Fruit fly (Drosophila melanogaster) whole organism, embryonic: Measurements from ENCODE around the gene ebd1.

Experiments
- Bdp1 ChIP-seq: fragments of 200-800 bp; sonication (Bioruptor generic); optimal IDR thresholded peaks from 3 replicates; lab custom pipeline; 2016; ENCODE audit warnings: missing biosample characterization, missing genetic modification characterization
- Blimp-1 ChIP-seq: fragments of 200-800 bp; sonication (Bioruptor generic); optimal IDR thresholded peaks from 3 replicates; lab custom pipeline; 2018; ENCODE audit warnings: missing biosample characterization, missing genetic modification characterization, mild to moderate bottlenecking, moderate library complexity, missing genetic modification reagents
- CG10321 ChIP-seq: fragments of 200-800 bp; sonication (Bioruptor generic); IDR thresholded peaks from 2 replicates; pipeline ENCODE4 v1.3.6; 2022; ENCODE audit warnings: missing biosample characterization, missing genetic modification characterization
- CG10431 ChIP-seq: fragments of 200-800 bp; sonication (Bioruptor generic); optimal IDR thresholded peaks from 3 replicates; lab custom pipeline; 2018; ENCODE audit warnings: missing biosample characterization, mild to moderate bottlenecking, missing genetic modification characterization
- CG12071 ChIP-seq: fragments of 200-800 bp; sonication (Bioruptor generic); optimal IDR thresholded peaks from 3 replicates; lab custom pipeline; 2018; ENCODE audit warnings: missing biosample characterization, mild to moderate bottlenecking, missing genetic modification characterization
- CG12104 ChIP-seq: fragments of 200-800 bp; sonication (Bioruptor generic); optimal IDR thresholded peaks from 3 replicates; lab custom pipeline; 2016; ENCODE audit warnings: missing biosample characterization, missing genetic modification characterization
- CG12299 ChIP-seq: fragments of 200-800 bp; sonication (Bioruptor generic); optimal IDR thresholded peaks from 2 replicates; lab custom pipeline; 2018; ENCODE audit warnings: missing biosample characterization, mild to moderate bottlenecking, missing genetic modification characterization
- CG1233 ChIP-seq: fragments of 200-800 bp; sonication (Bioruptor generic); optimal IDR thresholded peaks from 4 replicates; lab custom pipeline; 2018; ENCODE audit warnings: missing biosample characterization, mild to moderate bottlenecking, missing genetic modification characterization
- CG16813 ChIP-seq: fragments of 200-800 bp; sonication (Bioruptor generic); IDR thresholded peaks from 3 replicates; pipeline ENCODE4 v1.3.6; 2022; ENCODE audit warnings: missing biosample characterization, missing genetic modification characterization; ENCODE audit not compliant: partially characterized antibody
- CG17385 ChIP-seq: fragments of 200-800 bp; sonication (Bioruptor generic); optimal IDR thresholded peaks from 3 replicates; lab custom pipeline; 2018; ENCODE audit warnings: missing biosample characterization, mild to moderate bottlenecking, missing genetic modification characterization
- CG17912 ChIP-seq: fragments of 200-800 bp; sonication (Bioruptor generic); optimal IDR thresholded peaks from 2 replicates; lab custom pipeline; 2018; ENCODE audit warnings: missing biosample characterization, mild to moderate bottlenecking, missing genetic modification characterization
- CG18011 ChIP-seq: fragments of 200-800 bp; sonication (Bioruptor generic); optimal IDR thresholded peaks from 2 replicates; lab custom pipeline; 2017; ENCODE audit warnings: missing biosample characterization, missing genetic modification characterization, mild to moderate bottlenecking, moderate library complexity, missing genotype
- CG2202 ChIP-seq: fragments of 200-800 bp; sonication (Bioruptor generic); optimal IDR thresholded peaks from 2 replicates; lab custom pipeline; 2018; ENCODE audit warnings: missing biosample characterization, mild to moderate bottlenecking, missing genetic modification characterization
- CG3065 ChIP-seq: fragments of 200-800 bp; sonication (Bioruptor generic); optimal IDR thresholded peaks from 2 replicates; lab custom pipeline; 2016; ENCODE audit warnings: missing biosample characterization, missing genetic modification characterization
- CG32767 ChIP-seq: fragments of 200-800 bp; sonication (Bioruptor generic); IDR thresholded peaks from 2 replicates; pipeline ENCODE4 v1.3.6; 2022; ENCODE audit warnings: missing biosample characterization, missing genetic modification characterization
- CG3838 ChIP-seq: fragments of 200-800 bp; sonication (Bioruptor generic); optimal IDR thresholded peaks from 3 replicates; lab custom pipeline; 2016; ENCODE audit warnings: missing biosample characterization, missing genetic modification characterization
- CG3995 ChIP-seq: fragments of 200-800 bp; sonication (Bioruptor generic); optimal IDR thresholded peaks from 3 replicates; lab custom pipeline; 2016; ENCODE audit warnings: missing biosample characterization, missing genetic modification characterization
- CG4617 ChIP-seq: fragments of 200-800 bp; sonication (Bioruptor generic); optimal IDR thresholded peaks from 3 replicates; lab custom pipeline; 2016; ENCODE audit warnings: missing biosample characterization, missing genetic modification characterization, borderline replicate concordance
- CG4730 ChIP-seq: fragments of 200-800 bp; sonication (Bioruptor generic); IDR thresholded peaks from 2 replicates; pipeline ENCODE4 v1.3.6; 2022; ENCODE audit warnings: missing biosample characterization, missing genetic modification characterization
- CG8944 ChIP-seq: fragments of 200-800 bp; sonication (Bioruptor generic); optimal IDR thresholded peaks from 3 replicates; lab custom pipeline; 2016; ENCODE audit warnings: missing biosample characterization, missing genetic modification characterization
- Dad ChIP-seq: fragments of 200-800 bp; sonication (Bioruptor generic); optimal IDR thresholded peaks from 3 replicates; lab custom pipeline; 2016; ENCODE audit warnings: missing biosample characterization, missing genetic modification characterization
- Dek ChIP-seq: fragments of 200-800 bp; sonication (Bioruptor generic); optimal IDR thresholded peaks from 3 replicates; lab custom pipeline; 2019; ENCODE audit warnings: missing biosample characterization, mild to moderate bottlenecking, missing genetic modification characterization, moderate library complexity
- Dip2 ChIP-seq: fragments of 200-800 bp; sonication (Bioruptor generic); IDR thresholded peaks from 2 replicates; pipeline ENCODE4 v1.3.6; 2022; ENCODE audit warnings: missing biosample characterization, missing genetic modification characterization
- HLH54F ChIP-seq: fragments of 200-800 bp; sonication (Bioruptor generic); optimal IDR thresholded peaks from 3 replicates; lab custom pipeline; 2016; ENCODE audit warnings: missing biosample characterization, missing genetic modification characterization
- Hand ChIP-seq: fragments of 200-800 bp; sonication (Bioruptor generic); optimal IDR thresholded peaks from 2 replicates; lab custom pipeline; 2017; ENCODE audit warnings: mild to moderate bottlenecking, missing biosample characterization, missing genetic modification reagents, missing genetic modification characterization
- Hsf ChIP-seq: fragments of 200-800 bp; sonication (Bioruptor generic); optimal IDR thresholded peaks from 3 replicates; lab custom pipeline; 2016; ENCODE audit warnings: missing biosample characterization, missing genetic modification characterization
- Lim3 ChIP-seq: fragments of 200-800 bp; sonication (Bioruptor generic); IDR thresholded peaks from 2 replicates; pipeline ENCODE4 v1.3.6; 2022; ENCODE audit warnings: missing biosample characterization, missing genetic modification characterization
- MBD-R2 ChIP-seq: fragments of 200-800 bp; sonication (Bioruptor generic); IDR thresholded peaks from 2 replicates; pipeline ENCODE4 v1.3.6; 2022; ENCODE audit warnings: missing biosample characterization, missing genetic modification characterization
- Pdp1 ChIP-seq, 2 experiments: fragments of 200-800 bp; sonication (Bioruptor generic); optimal IDR thresholded peaks; 3 replicates each; lab custom pipeline; 2016; ENCODE audit warnings: missing biosample characterization in 2 of 2, missing genetic modification characterization in 2 of 2, mild to moderate bottlenecking in 1 of 2, moderate library complexity in 1 of 2
- Six4 ChIP-seq: fragments of 200-800 bp; sonication (Bioruptor generic); optimal IDR thresholded peaks from 2 replicates; lab custom pipeline; 2016; ENCODE audit warnings: missing biosample characterization, missing genetic modification characterization
- Sox100B ChIP-seq: fragments of 200-800 bp; sonication (Bioruptor generic); optimal IDR thresholded peaks from 3 replicates; lab custom pipeline; 2018; ENCODE audit warnings: missing biosample characterization, mild to moderate bottlenecking, missing genetic modification characterization
- Sox102F ChIP-seq: fragments of 200-800 bp; sonication (Bioruptor generic); optimal IDR thresholded peaks from 2 replicates; lab custom pipeline; 2018; ENCODE audit warnings: missing biosample characterization, mild to moderate bottlenecking, missing genetic modification characterization, moderate library complexity
- Sry-β ChIP-seq: fragments of 200-800 bp; sonication (Bioruptor generic); optimal IDR thresholded peaks from 2 replicates; lab custom pipeline; 2018; ENCODE audit warnings: missing biosample characterization, mild to moderate bottlenecking, missing genetic modification characterization, moderate library complexity
- abd-A ChIP-seq: fragments of 200-800 bp; sonication (Bioruptor generic); optimal IDR thresholded peaks from 3 replicates; lab custom pipeline; 2019; ENCODE audit warnings: missing biosample characterization, mild to moderate bottlenecking, missing genetic modification characterization, moderate library complexity
- da ChIP-seq: fragments of 200-800 bp; sonication (Bioruptor generic); optimal IDR thresholded peaks from 2 replicates; lab custom pipeline; 2016; ENCODE audit warnings: missing biosample characterization, missing genetic modification characterization
- dimm ChIP-seq: fragments of 200-800 bp; sonication (Bioruptor generic); IDR thresholded peaks from 2 replicates; pipeline ENCODE4 v1.3.6; 2022; ENCODE audit warnings: missing biosample characterization, missing genetic modification characterization
- kah ChIP-seq: fragments of 200-800 bp; sonication (Bioruptor generic); optimal IDR thresholded peaks from 2 replicates; lab custom pipeline; 2018; ENCODE audit warnings: missing biosample characterization, mild to moderate bottlenecking, missing genetic modification characterization
- lilli ChIP-seq: fragments of 200-800 bp; sonication (Bioruptor generic); optimal IDR thresholded peaks from 3 replicates; lab custom pipeline; 2016; ENCODE audit warnings: missing biosample characterization, missing genetic modification characterization
- nom ChIP-seq: fragments of 200-800 bp; sonication (Bioruptor generic); optimal IDR thresholded peaks from 2 replicates; lab custom pipeline; 2017; ENCODE audit warnings: missing biosample characterization, missing genetic modification characterization, mild to moderate bottlenecking, moderate library complexity, missing genetic modification reagents
- odd ChIP-seq: fragments of 200-800 bp; sonication (Bioruptor generic); optimal IDR thresholded peaks from 2 replicates; lab custom pipeline; 2017; ENCODE audit warnings: missing biosample characterization, mild to moderate bottlenecking, missing genetic modification characterization
- ro ChIP-seq: fragments of 200-800 bp; sonication (Bioruptor generic); IDR thresholded peaks from 2 replicates; pipeline ENCODE4 v1.3.6; 2022; ENCODE audit warnings: missing biosample characterization, missing genetic modification characterization
- scrt ChIP-seq: fragments of 200-800 bp; sonication (Bioruptor generic); optimal IDR thresholded peaks from 2 replicates; lab custom pipeline; 2018; ENCODE audit warnings: missing biosample characterization, mild to moderate bottlenecking, missing genetic modification characterization, moderate library complexity
- sens-2 ChIP-seq: fragments of 200-800 bp; sonication (Bioruptor generic); IDR thresholded peaks from 2 replicates; pipeline ENCODE4 v1.3.6; 2022; ENCODE audit warnings: missing biosample characterization, missing genetic modification characterization
- slou ChIP-seq: fragments of 200-800 bp; sonication (Bioruptor generic); optimal IDR thresholded peaks from 3 replicates; lab custom pipeline; 2016; ENCODE audit warnings: missing biosample characterization, missing genetic modification characterization
- sqz ChIP-seq: fragments of 200-800 bp; sonication (Bioruptor generic); optimal IDR thresholded peaks from 3 replicates; lab custom pipeline; 2018; ENCODE audit warnings: missing biosample characterization, mild to moderate bottlenecking, missing genetic modification characterization
- stwl ChIP-seq: fragments of 200-800 bp; sonication (Bioruptor generic); optimal IDR thresholded peaks from 3 replicates; lab custom pipeline; 2018; ENCODE audit warnings: missing biosample characterization, mild to moderate bottlenecking, missing genetic modification characterization, moderate library complexity
- tll ChIP-seq, 2 experiments: fragments of 200-800 bp in 1 of 2; fragments of >200 bp in 1 of 2; sonication (Bioruptor generic) in 1 of 2; optimal IDR thresholded peaks; 2 replicates each; lab custom pipeline; 2017 to 2019; ENCODE audit warnings: missing biosample characterization in 2 of 2, missing genetic modification characterization in 2 of 2, mild to moderate bottlenecking in 1 of 2, moderate library complexity in 1 of 2
- ttk ChIP-seq: fragments of 200-800 bp; sonication (Bioruptor generic); IDR thresholded peaks from 2 replicates; pipeline ENCODE4 v2.1.2; 2022; ENCODE audit warnings: missing biosample characterization, missing genetic modification characterization
- unpg ChIP-seq: fragments of 200-800 bp; sonication (Bioruptor generic); optimal IDR thresholded peaks from 3 replicates; lab custom pipeline; 2018; ENCODE audit warnings: missing biosample characterization, mild to moderate bottlenecking, missing genetic modification characterization, moderate library complexity

ebd1 gene

dm6 chr3L:640324-640974 is 44.9 kb downstream of the ebd1 start (continued):
- TF ChIP-seq Sox100B (GFP tag; lab: Kevin White, UChicago) (peak; percentile 82), Bdp1 (GFP tag; lab: Kevin White, UChicago) (peak; percentile 81), tll (GFP tag; optimal IDR thresholded peaks at IDR 0.05; lab: Kevin White, UChicago) (peak; percentile 76 to 87), Lim3 (GFP tag; lab: Robert Waterston, UW) (no peak), stwl (tag; lab: Kevin White, UChicago) (peak; percentile 52), Six4 (GFP tag; lab: Kevin White, UChicago) (peak; percentile 83), sens-2 (GFP tag; lab: Robert Waterston, UW) (peak; percentile 78), Blimp-1 (peak; percentile 82), nom (GFP tag; lab: Kevin White, UChicago) (peak; percentile 86), Dek (tag; lab: Kevin White, UChicago) (peak; percentile 63), CG4730 (GFP tag; lab: Robert Waterston, UW) (peak; percentile 30; the same call in 1 of the 2 replicates), da (GFP tag; lab: Kevin White, UChicago) (peak; percentile 45), CG10321 (GFP tag; lab: Robert Waterston, UW) (peak; percentile 85), lilli (peak; percentile 80), CG12299 (tag; lab: Kevin White, UChicago) (peak; percentile 76), CG4617 (GFP tag; lab: Kevin White, UChicago) (peak; percentile 40), unpg (peak; percentile 86), CG3065 (peak; percentile 66), CG3838 (GFP tag; lab: Kevin White, UChicago) (no peak), CG18011 (GFP tag; lab: Kevin White, UChicago) (peak; percentile 42), CG8944 (GFP tag; lab: Kevin White, UChicago) (peak; percentile 77), ttk (GFP tag; lab: Robert Waterston, UW) (peak; percentile 75), Hand (GFP tag; lab: Kevin White, UChicago) (peak; percentile 8), Dip2 (GFP tag; lab: Robert Waterston, UW) (no peak), scrt (peak; percentile 65), MBD-R2 (GFP tag; lab: Robert Waterston, UW) (peak; percentile 57), Hsf (peak; percentile 85), odd (GFP tag; lab: Kevin White, UChicago) (peak; percentile 56), sqz (GFP tag; lab: Kevin White, UChicago) (peak; percentile 61), CG17385 (peak; percentile 77), CG12071 (peak; percentile 41), kah (GFP tag; lab: Kevin White, UChicago) (peak; percentile 44), CG3995 (GFP tag; lab: Kevin White, UChicago) (peak; percentile 9), abd-A (no peak), Sox102F (GFP tag; lab: Kevin White, UChicago) (peak; percentile 77), CG12104 (GFP tag; lab: Kevin White, UChicago) (peak; percentile 61), slou (GFP tag; lab: Kevin White, UChicago) (peak; percentile 40), CG32767 (peak; percentile 74), dimm (GFP tag; lab: Robert Waterston, UW) (peak; percentile 27; the same call in 1 of the 2 replicates), CG16813 (GFP tag; lab: Robert Waterston, UW) (no peak), CG10431 (GFP tag; lab: Kevin White, UChicago) (peak; percentile 73), CG1233 (GFP tag; lab: Kevin White, UChicago) (peak; percentile 88), ro (GFP tag; lab: Robert Waterston, UW) (peak; percentile 54; the same call in 1 of the 2 replicates), Dad (peak; percentile 71), CG2202 (tag; lab: Kevin White, UChicago) (peak; percentile 86), HLH54F (GFP tag; lab: Kevin White, UChicago) (peak; percentile 56), CG17912 (GFP tag; lab: Kevin White, UChicago) (no peak), Sry-β (GFP tag; lab: Kevin White, UChicago) (no peak), Pdp1 (GFP tag; optimal IDR thresholded peaks at IDR 0.05; lab: Kevin White, UChicago) (peak; percentile 84 to 90)
